Comparison of ENCODE assay signal across 5 worm cellular contexts in the genomic region with DNA sequence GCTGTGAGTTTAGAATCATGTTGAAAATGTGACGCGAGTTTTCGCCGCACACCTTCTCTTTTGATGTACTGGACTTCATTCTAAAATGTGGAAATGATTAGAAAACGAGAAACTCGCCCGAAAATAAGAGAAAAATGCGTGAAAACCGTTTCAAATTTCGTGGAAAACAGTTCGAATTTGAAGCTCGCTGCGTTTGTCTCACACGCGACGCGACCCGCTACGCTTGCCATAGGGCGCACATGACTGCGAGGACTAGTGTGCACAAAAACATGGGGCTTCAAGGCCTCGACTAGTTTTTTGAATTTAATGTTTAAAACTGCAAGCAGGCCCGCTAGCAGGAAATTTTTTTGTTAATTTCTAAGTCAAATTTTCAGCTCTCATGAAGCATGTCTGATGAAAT.
TF ChIP-seq lines count a peak whose summit lies in the region.

Gene cyk-4 (minus strand): TSS at position 80 of the 400 bp plus-strand sequence.
Gene pdr-1 (plus strand): TSS at position 369 of the 400 bp plus-strand sequence.

TF ChIP-seq in whole organism, L1 larva, 84 proteins besides CTCF, POLR2A, EP300 and RAD21 (continued from another document and continues in another):
- peak; percentile 75 for TF ChIP-seq C16A3.4 (tag; optimal IDR thresholded peaks at IDR 0.05; lab: Kevin White, UChicago)
- TF ChIP-seq lir-3 (tag; optimal IDR thresholded peaks at IDR 0.05; lab: Kevin White, UChicago; ENCODE audit: poor library complexity): no peak
- TF ChIP-seq nhr-19 (GFP tag; conservative IDR thresholded peaks at IDR 0.05; lab: Robert Waterston, UW): 0 out of 2 replicates have a peak, but pooled peaks have one; percentile 37
- TF ChIP-seq ceh-90 (tag; optimal IDR thresholded peaks at IDR 0.05; lab: Kevin White, UChicago): no peak
- TF ChIP-seq lin-14 (GFP tag; optimal IDR thresholded peaks at IDR 0.05; lab: Kevin White, UChicago): no peak
- peak in 1 of 2 experiments; percentile 53 for TF ChIP-seq mdl-1 (tag; optimal IDR thresholded peaks at IDR 0.05; lab: Kevin White, UChicago)
- TF ChIP-seq vab-15 (tag; optimal IDR thresholded peaks at IDR 0.05; lab: Kevin White, UChicago): no peak
- TF ChIP-seq dpl-1 (GFP tag; optimal IDR thresholded peaks at IDR 0.05; lab: Kevin White, UChicago): peak; percentile 79 to 88 (median 82)
- no peak for TF ChIP-seq Y116A8C.19 (tag; optimal IDR thresholded peaks at IDR 0.05; lab: Kevin White, UChicago; ENCODE audit: borderline replicate concordance)
- peak; percentile 13 for TF ChIP-seq lin-13 (GFP tag; optimal IDR thresholded peaks at IDR 0.05; lab: Kevin White, UChicago)
- TF ChIP-seq nhr-84 (tag; optimal IDR thresholded peaks at IDR 0.05; lab: Kevin White, UChicago): no peak
- peak; percentile 68 for TF ChIP-seq rnt-1 (tag; optimal IDR thresholded peaks at IDR 0.05; lab: Kevin White, UChicago)
- no peak for TF ChIP-seq alr-1 (tag; optimal IDR thresholded peaks at IDR 0.05; lab: Kevin White, UChicago; ENCODE audit: borderline replicate concordance)
- no peak for TF ChIP-seq unc-30 (tag; optimal IDR thresholded peaks at IDR 0.05; lab: Kevin White, UChicago)
- TF ChIP-seq lin-35 (GFP tag; optimal IDR thresholded peaks at IDR 0.05; lab: Kevin White, UChicago): peak; percentile 87 to 94
- TF ChIP-seq ceh-82 (tag; optimal IDR thresholded peaks at IDR 0.05; lab: Kevin White, UChicago): peak; percentile 41 to 85 (median 50)
- TF ChIP-seq dsc-1 (tag; optimal IDR thresholded peaks at IDR 0.05; lab: Kevin White, UChicago): no peak
- TF ChIP-seq F16B12.6 (tag; optimal IDR thresholded peaks at IDR 0.05; lab: Kevin White, UChicago): peak; percentile 43
- TF ChIP-seq tbx-2 (tag; optimal IDR thresholded peaks at IDR 0.05; lab: Kevin White, UChicago): peak; percentile 54
- peak; percentile 46 for TF ChIP-seq isw-1 (GFP tag; IDR thresholded peaks at IDR 0.05; lab: Robert Waterston, UW)
- TF ChIP-seq lin-15B (tag; optimal IDR thresholded peaks at IDR 0.05; lab: Kevin White, UChicago): peak; percentile 83
- peak; percentile 60 for TF ChIP-seq fkh-8 (tag; optimal IDR thresholded peaks at IDR 0.05; lab: Kevin White, UChicago)
- TF ChIP-seq nhr-90 (tag; optimal IDR thresholded peaks at IDR 0.05; lab: Kevin White, UChicago; ENCODE audit: poor library complexity): peak; percentile 19
- no peak for TF ChIP-seq tlp-1 (tag; optimal IDR thresholded peaks at IDR 0.05; lab: Kevin White, UChicago)

TF ChIP-seq in whole organism, L2 larva, 48 proteins besides CTCF, POLR2A, EP300 and RAD21 (continued from another document):
- TF ChIP-seq sma-3 (GFP tag; optimal IDR thresholded peaks at IDR 0.05; lab: Kevin White, UChicago) (peak; percentile 23), unc-55 (GFP tag; optimal IDR thresholded peaks at IDR 0.05; lab: Kevin White, UChicago) (peak; percentile 77), C34F6.9 (tag; optimal IDR thresholded peaks at IDR 0.05; lab: Kevin White, UChicago) (peak; percentile 76)

TF ChIP-seq in whole organism, L3 larva, 47 proteins besides CTCF, POLR2A, EP300 and RAD21 (continued from another document):
- TF ChIP-seq unc-62 (GFP tag; optimal IDR thresholded peaks at IDR 0.05; lab: Kevin White, UChicago) (no peak), pqm-1 (tag; optimal IDR thresholded peaks at IDR 0.05; lab: Kevin White, UChicago) (peak; percentile 32), nhr-77 (tag; optimal IDR thresholded peaks at IDR 0.05; lab: Kevin White, UChicago) (no peak), elt-3 (tag; optimal IDR thresholded peaks at IDR 0.05; lab: Kevin White, UChicago) (no peak), fkh-2 (tag; optimal IDR thresholded peaks at IDR 0.05; lab: Kevin White, UChicago) (no peak), tbx-2 (tag; optimal IDR thresholded peaks at IDR 0.05; lab: Kevin White, UChicago) (no peak), nhr-25 (tag; optimal IDR thresholded peaks at IDR 0.05; lab: Kevin White, UChicago) (peak; percentile 57), nhr-43 (tag; optimal IDR thresholded peaks at IDR 0.05; lab: Kevin White, UChicago; ENCODE audit: poor library complexity, severe bottlenecking) (peak; percentile 25)

TF ChIP-seq in whole organism, L4 larva, 104 proteins besides CTCF, POLR2A, EP300 and RAD21 (continued from another document):
- TF ChIP-seq hlh-30 (tag; optimal IDR thresholded peaks at IDR 0.05; lab: Kevin White, UChicago; ENCODE audit: insufficient read depth) (peak; percentile 88), F37D6.2 (tag; optimal IDR thresholded peaks at IDR 0.05; lab: Kevin White, UChicago) (no peak), nhr-28 (tag; optimal IDR thresholded peaks at IDR 0.05; lab: Kevin White, UChicago) (peak; percentile 43), unc-62 (GFP tag; optimal IDR thresholded peaks at IDR 0.05 in 1 of 2; lab: Kevin White, UChicago) (peak in 1 of 2 experiments; percentile 77), unc-62 (tag; optimal IDR thresholded peaks at IDR 0.05; lab: Kevin White, UChicago) (no peak), lin-38 (GFP tag; IDR thresholded peaks at IDR 0.05; lab: Robert Waterston, UW) (peak; percentile 91), nhr-6 (tag; optimal IDR thresholded peaks at IDR 0.05; lab: Kevin White, UChicago) (peak; percentile 72)
TF ChIP-seq in whole organism, L4 larva: peak in this region for 11.

TF ChIP-seq in whole organism, late embryonic, 69 proteins besides CTCF, POLR2A, EP300 and RAD21 (continued from another document):
- TF ChIP-seq ceh-34 (tag; optimal IDR thresholded peaks at IDR 0.05; lab: Kevin White, UChicago) (peak; percentile 7), ceh-14 (tag; optimal IDR thresholded peaks at IDR 0.05; lab: Kevin White, UChicago) (no peak)
